Worm (Caenorhabditis elegans) whole organism, L4 larva: ENCODE data around the gene rps-9.

Source experiments
- Y105C5A.15 ChIP-seq: fragments of 200-800 bp; sonication (Bioruptor generic); IDR thresholded peaks from 2 replicates; pipeline ENCODE4 v1.3.6; 2022; ENCODE audit warnings: missing genetic modification characterization, missing compliant biosample characterization
- ama-1 ChIP-seq: fragments of 150-350 bp; optimal IDR thresholded peaks from 2 replicates; lab custom pipeline; 2014; ENCODE audit warnings: inconsistent platforms, mixed read lengths
- ces-1 ChIP-seq: fragments of 150-350 bp; sonication (generic microtip); optimal IDR thresholded peaks from 4 replicates; lab custom pipeline; 2014; ENCODE audit warnings: missing biosample characterization, missing genetic modification reagents, missing genetic modification characterization
- nhr-10 ChIP-seq: fragments of 150-350 bp; optimal IDR thresholded peaks from 2 replicates; lab custom pipeline; 2014; ENCODE audit warnings: missing biosample characterization, missing genetic modification characterization
- nhr-237 ChIP-seq: sonication (generic microtip); optimal IDR thresholded peaks from 2 replicates; lab custom pipeline; 2017; ENCODE audit warnings: missing biosample characterization, missing genetic modification characterization
- sdz-12 ChIP-seq: fragments of 200-800 bp; sonication (Bioruptor generic); optimal IDR thresholded peaks from 2 replicates; lab custom pipeline; 2018; ENCODE audit warnings: mild to moderate bottlenecking, missing genetic modification characterization, missing compliant biosample characterization
- snpc-4 ChIP-seq: fragments of 150-350 bp; optimal IDR thresholded peaks from 2 replicates; lab custom pipeline; 2014; ENCODE audit warnings: missing biosample characterization, missing genetic modification characterization
- unc-39 ChIP-seq: sonication (generic microtip); optimal IDR thresholded peaks from 2 replicates; lab custom pipeline; 2017; ENCODE audit warnings: missing biosample characterization, missing genetic modification characterization

DNA sequence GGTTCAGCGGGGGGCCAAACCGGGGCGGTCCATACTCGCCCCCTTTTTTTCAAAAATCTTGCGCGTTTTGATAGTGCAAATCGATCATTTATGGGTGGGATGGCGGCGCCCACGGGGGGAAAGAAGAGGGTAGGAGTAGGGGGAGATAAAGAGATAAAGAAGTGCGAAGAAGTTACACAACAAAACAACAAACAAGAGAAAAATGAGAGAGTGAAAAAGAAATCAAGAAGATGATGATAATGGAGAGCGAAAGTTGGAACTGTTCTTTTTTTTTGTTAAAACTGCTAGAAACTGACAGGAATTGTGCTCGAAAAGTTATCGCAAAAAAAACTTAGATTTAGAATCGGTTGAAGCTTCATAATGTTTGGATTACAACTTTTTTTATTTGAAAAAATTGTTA is 36.2 kb upstream of the rps-9 start, which contains the start of gene ptr-13:
- TF ChIP-seq Y105C5A.15 (GFP tag; lab: Robert Waterston, UW) (no peak), nhr-237 (tag; lab: Kevin White, UChicago) (no peak), ama-1 (lab: Kevin White, UChicago) (no peak), sdz-12 (no peak), unc-39 (no peak), ces-1 (GFP tag; lab: Kevin White, UChicago) (no peak), snpc-4 (tag; lab: Kevin White, UChicago) (no peak), nhr-10 (tag; lab: Kevin White, UChicago) (no peak)
